Worm (Caenorhabditis elegans) whole organism, L3 larva: ENCODE data around the gene B0457.6.

Source experiments
- R02D3.7 ChIP-seq: fragments of 150-350 bp; optimal IDR thresholded peaks from 2 replicates; lab custom pipeline; 2014; ENCODE audit warnings: missing biosample characterization, missing genetic modification characterization
- aly-2 ChIP-seq: fragments of 150-350 bp; optimal IDR thresholded peaks from 2 replicates; lab custom pipeline; 2014; ENCODE audit warnings: missing biosample characterization, missing genetic modification characterization
- ama-1 ChIP-seq: fragments of 150-350 bp; optimal IDR thresholded peaks from 2 replicates; lab custom pipeline; 2018
- ceh-16 ChIP-seq: sonication (generic microtip); optimal IDR thresholded peaks from 2 replicates; lab custom pipeline; 2017; ENCODE audit warnings: missing biosample characterization, missing genetic modification characterization
- ceh-28 ChIP-seq: fragments of 150-350 bp; optimal IDR thresholded peaks from 2 replicates; lab custom pipeline; 2014; ENCODE audit warnings: missing biosample characterization, missing genetic modification reagents, missing genetic modification characterization
- ceh-82 ChIP-seq: fragments of 150-350 bp; optimal IDR thresholded peaks from 2 replicates; lab custom pipeline; 2014; ENCODE audit warnings: missing biosample characterization, missing genetic modification characterization
- ceh-9 ChIP-seq: sonication (generic microtip); optimal IDR thresholded peaks from 2 replicates; lab custom pipeline; 2018; ENCODE audit warnings: missing biosample characterization, missing genetic modification characterization
- daf-12 ChIP-seq: fragments of 150-350 bp; optimal IDR thresholded peaks from 2 replicates; lab custom pipeline; 2014; ENCODE audit warnings: missing biosample characterization, missing genetic modification reagents, missing genetic modification characterization
- egl-27 ChIP-seq: sonication (generic microtip); optimal IDR thresholded peaks from 4 replicates; lab custom pipeline; 2017; ENCODE audit warnings: missing biosample characterization, missing genetic modification reagents, missing genetic modification characterization
- egl-5 ChIP-seq: fragments of 150-350 bp; optimal IDR thresholded peaks from 2 replicates; lab custom pipeline; 2017; ENCODE audit warnings: missing biosample characterization, missing genetic modification reagents, missing genetic modification characterization, inconsistent platforms
- elt-1 ChIP-seq: fragments of 150-350 bp; optimal IDR thresholded peaks from 2 replicates; lab custom pipeline; 2014; ENCODE audit warnings: missing biosample characterization, missing genetic modification characterization
- elt-2 ChIP-seq: sonication (generic microtip); optimal IDR thresholded peaks from 2 replicates; lab custom pipeline; 2016; ENCODE audit warnings: missing genetic modification reagents, mild to moderate bottlenecking, missing genetic modification characterization, missing compliant biosample characterization
- elt-3 ChIP-seq, 3 experiments: fragments of 150-350 bp in 1 of 3; sonication (generic microtip) in 2 of 3; optimal IDR thresholded peaks; 2 replicates in 2 of 3; 4 replicates in 1 of 3; lab custom pipeline; 2014 to 2017; ENCODE audit warnings: missing biosample characterization in 3 of 3, missing genetic modification characterization in 3 of 3
- eor-1 ChIP-seq, 2 experiments: fragments of 150-350 bp; optimal IDR thresholded peaks; 2 replicates each; lab custom pipeline; 2014 to 2018; ENCODE audit warnings: missing biosample characterization in 2 of 2, missing genetic modification characterization in 2 of 2
- fkh-10 ChIP-seq: sonication (generic microtip); optimal IDR thresholded peaks from 2 replicates; lab custom pipeline; 2017; ENCODE audit warnings: missing biosample characterization, missing genetic modification reagents, missing genetic modification characterization
- fkh-2 ChIP-seq: fragments of 150-350 bp; optimal IDR thresholded peaks from 2 replicates; lab custom pipeline; 2014; ENCODE audit warnings: missing biosample characterization, missing genetic modification reagents, missing genetic modification characterization
- fos-1 ChIP-seq: fragments of 150-350 bp; optimal IDR thresholded peaks from 2 replicates; lab custom pipeline; 2014; ENCODE audit warnings: missing biosample characterization, missing genetic modification characterization
- hmg-11 ChIP-seq: sonication (generic microtip); optimal IDR thresholded peaks from 2 replicates; lab custom pipeline; 2016; ENCODE audit warnings: missing genetic modification characterization, missing compliant biosample characterization
- jun-1 ChIP-seq: fragments of 150-350 bp; optimal IDR thresholded peaks from 2 replicates; lab custom pipeline; 2014; ENCODE audit warnings: missing biosample characterization, missing genetic modification reagents, missing genetic modification characterization
- lin-15B ChIP-seq: fragments of 150-350 bp; optimal IDR thresholded peaks from 2 replicates; lab custom pipeline; 2014; ENCODE audit warnings: missing biosample characterization, missing genetic modification characterization
- lin-39 ChIP-seq: fragments of 150-350 bp; optimal IDR thresholded peaks from 2 replicates; lab custom pipeline; 2018; ENCODE audit warnings: missing biosample characterization, missing genetic modification reagents, missing genetic modification characterization
- lsy-12 ChIP-seq: sonication (generic microtip); optimal IDR thresholded peaks from 2 replicates; lab custom pipeline; 2016; ENCODE audit warnings: mild to moderate bottlenecking, missing genetic modification characterization, missing compliant biosample characterization
- mdl-1 ChIP-seq: fragments of 150-350 bp; optimal IDR thresholded peaks from 2 replicates; lab custom pipeline; 2014; ENCODE audit warnings: missing biosample characterization, missing genetic modification characterization
- mml-1 ChIP-seq: fragments of 150-350 bp; sonication (generic microtip); optimal IDR thresholded peaks from 3 replicates; lab custom pipeline; 2014; ENCODE audit warnings: missing biosample characterization, missing genetic modification characterization
- nfya-1 ChIP-seq: sonication (generic microtip); optimal IDR thresholded peaks from 2 replicates; lab custom pipeline; 2017; ENCODE audit warnings: missing genetic modification characterization, mild to moderate bottlenecking, missing compliant biosample characterization, antibody characterized with exemption, moderate library complexity; ENCODE audit not compliant: insufficient read depth
- nhr-11 ChIP-seq: fragments of 150-350 bp; optimal IDR thresholded peaks from 2 replicates; lab custom pipeline; 2014; ENCODE audit warnings: missing biosample characterization, missing genetic modification characterization
- nhr-12 ChIP-seq: fragments of 150-350 bp; optimal IDR thresholded peaks from 2 replicates; lab custom pipeline; 2014; ENCODE audit warnings: missing biosample characterization, missing genetic modification characterization
- nhr-23 ChIP-seq: fragments of 150-350 bp; optimal IDR thresholded peaks from 2 replicates; lab custom pipeline; 2014; ENCODE audit warnings: missing biosample characterization, missing genetic modification reagents, missing genetic modification characterization
- nhr-237 ChIP-seq: fragments of 150-350 bp; optimal IDR thresholded peaks from 2 replicates; lab custom pipeline; 2014; ENCODE audit warnings: missing biosample characterization, missing genetic modification characterization
- nhr-25 ChIP-seq: sonication (generic microtip); optimal IDR thresholded peaks from 2 replicates; lab custom pipeline; 2017; ENCODE audit warnings: missing biosample characterization, missing genetic modification characterization
- nhr-28 ChIP-seq: fragments of 150-350 bp; optimal IDR thresholded peaks from 2 replicates; lab custom pipeline; 2014; ENCODE audit warnings: missing biosample characterization, missing genetic modification characterization
- nhr-77 ChIP-seq: fragments of 150-350 bp; optimal IDR thresholded peaks from 2 replicates; lab custom pipeline; 2014; ENCODE audit warnings: missing biosample characterization, missing genetic modification characterization
- pha-4 ChIP-seq: fragments of 150-350 bp; optimal IDR thresholded peaks from 2 replicates; lab custom pipeline; 2014; ENCODE audit warnings: missing biosample characterization, missing genetic modification reagents, missing genetic modification characterization
- pqm-1 ChIP-seq: fragments of 150-350 bp; optimal IDR thresholded peaks from 2 replicates; lab custom pipeline; 2017; ENCODE audit warnings: missing biosample characterization, missing genetic modification characterization, inconsistent platforms
- sea-2 ChIP-seq: fragments of 150-350 bp; sonication (generic microtip); optimal IDR thresholded peaks from 4 replicates; lab custom pipeline; 2014; ENCODE audit warnings: missing biosample characterization, missing genetic modification reagents, missing genetic modification characterization
- skn-1 ChIP-seq: fragments of 150-350 bp; optimal IDR thresholded peaks from 2 replicates; lab custom pipeline; 2014; ENCODE audit warnings: missing biosample characterization, missing genetic modification characterization
- tbx-2 ChIP-seq: sonication (generic microtip); optimal IDR thresholded peaks from 2 replicates; lab custom pipeline; 2016; ENCODE audit warnings: mild to moderate bottlenecking, missing genetic modification characterization, missing compliant biosample characterization
- zag-1 ChIP-seq: fragments of 150-350 bp; optimal IDR thresholded peaks from 2 replicates; lab custom pipeline; 2014; ENCODE audit warnings: missing biosample characterization, missing genetic modification characterization
- ztf-11 ChIP-seq: fragments of 150-350 bp; optimal IDR thresholded peaks from 2 replicates; lab custom pipeline; 2014; ENCODE audit warnings: missing biosample characterization, missing genetic modification characterization
- ztf-4 ChIP-seq: fragments of 150-350 bp; optimal IDR thresholded peaks from 2 replicates; lab custom pipeline; 2014; ENCODE audit warnings: missing biosample characterization, missing genetic modification characterization

B0457.6 gene

DNA sequence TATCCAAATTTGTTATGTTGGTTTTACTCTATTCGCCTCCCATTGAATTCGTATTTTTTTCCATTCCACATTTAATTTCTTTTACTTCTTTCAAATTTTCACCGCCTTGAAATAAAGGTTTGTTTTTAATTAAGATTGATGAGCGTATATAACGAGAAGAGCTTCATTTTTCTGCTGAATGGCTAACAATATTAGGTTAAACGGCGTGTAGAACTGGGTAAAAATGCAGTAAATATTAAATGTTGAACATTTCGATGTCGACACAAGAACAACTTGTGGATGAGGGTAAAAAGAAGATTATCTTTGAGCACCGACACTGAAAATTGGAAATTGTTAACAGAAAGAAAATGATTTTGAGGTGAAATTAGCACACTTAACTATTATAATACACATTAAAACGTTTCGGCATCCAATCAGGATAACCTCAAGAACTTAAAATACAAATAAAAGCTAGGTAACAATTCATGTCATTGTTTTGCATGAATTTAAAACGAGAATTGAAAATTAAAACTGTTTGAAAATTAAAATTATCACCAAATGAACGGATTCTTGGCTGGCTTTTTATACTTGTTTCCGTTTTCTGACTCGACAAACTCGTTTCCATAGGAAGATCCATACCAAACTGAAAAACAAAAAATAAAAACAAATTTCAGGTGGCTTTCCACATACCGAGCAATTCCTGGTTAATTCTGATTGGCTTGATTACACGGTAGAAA is 16.8 kb downstream of the B0457.6 start:
- TF ChIP-seq nhr-11 (tag; lab: Kevin White, UChicago), result no peak

DNA sequence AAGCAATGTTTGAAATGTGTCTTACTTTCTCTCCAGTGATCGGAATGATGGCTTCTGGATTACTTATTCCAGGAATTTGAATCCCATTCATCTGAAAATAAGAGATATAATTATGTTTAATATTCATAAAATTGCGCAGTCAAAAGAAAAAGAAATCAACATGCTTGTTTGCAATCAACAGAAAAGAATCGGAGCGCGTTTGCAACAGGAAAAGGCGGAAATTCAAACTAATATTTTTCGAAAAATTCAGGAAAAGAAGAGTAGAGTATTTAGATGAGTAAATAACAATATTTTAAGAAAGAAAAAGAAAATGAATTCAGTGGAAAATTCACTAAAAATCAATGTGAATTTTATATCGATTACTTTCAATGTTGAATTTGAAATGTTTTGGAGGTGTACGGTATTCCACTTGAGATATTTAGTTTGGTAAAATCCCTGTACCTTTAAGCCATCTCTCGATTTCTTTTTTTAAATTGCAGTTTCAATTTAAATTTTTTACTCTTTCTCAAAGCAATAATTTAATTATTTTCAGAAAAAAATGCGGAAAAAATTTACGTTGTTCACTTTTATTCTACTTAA is 18.2 kb downstream of the B0457.6 start, which contains the start of the genes set-17 and T21B10.4:
Gene set-17, minus strand, starts transcription at position 127 of the 579 bp plus-strand sequence.
Gene T21B10.4, plus strand, starts transcription at position 533 of the 579 bp plus-strand sequence.
- no peak for TF ChIP-seq nhr-23 (tag; lab: Kevin White, UChicago)
- TF ChIP-seq ama-1 (lab: Kevin White, UChicago), result no peak
- TF ChIP-seq fkh-2, result no peak
- peak; percentile 61 for TF ChIP-seq elt-1 (tag; lab: Kevin White, UChicago)
- no peak for TF ChIP-seq aly-2 (tag; lab: Kevin White, UChicago)
- no peak for TF ChIP-seq ceh-28 (tag; lab: Kevin White, UChicago)
- TF ChIP-seq pha-4 (tag; lab: Kevin White, UChicago), result peak; percentile 86
- no peak for TF ChIP-seq egl-27 (tag; lab: Kevin White, UChicago)
- TF ChIP-seq hmg-11 (tag; lab: Kevin White, UChicago), result no peak
- no peak for TF ChIP-seq nhr-237 (tag; lab: Kevin White, UChicago)
- no peak for TF ChIP-seq skn-1
- peak; percentile 35 for TF ChIP-seq nfya-1 (tag; lab: Kevin White, UChicago)
- TF ChIP-seq tbx-2, result no peak
- no peak for TF ChIP-seq egl-5 (tag; lab: Kevin White, UChicago)
- no peak for TF ChIP-seq fos-1
- no peak for TF ChIP-seq nhr-12 (tag; lab: Kevin White, UChicago)
- no peak for TF ChIP-seq nhr-28 (tag; lab: Kevin White, UChicago)
- TF ChIP-seq nhr-11 (tag; lab: Kevin White, UChicago), result no peak
- no peak for TF ChIP-seq ztf-4 (tag; lab: Kevin White, UChicago)
- no peak for TF ChIP-seq ceh-16
- no peak for TF ChIP-seq elt-2 (tag; lab: Kevin White, UChicago)
- no peak for TF ChIP-seq ceh-9 (tag; lab: Kevin White, UChicago)
- no peak for TF ChIP-seq sea-2
- no peak for TF ChIP-seq R02D3.7
- no peak for TF ChIP-seq ztf-11 (tag; lab: Kevin White, UChicago)
- TF ChIP-seq daf-12 (tag; lab: Kevin White, UChicago), result no peak
- peak; percentile 29 for TF ChIP-seq lin-15B
- TF ChIP-seq pqm-1 (tag; lab: Kevin White, UChicago), result no peak
- no peak for TF ChIP-seq elt-3 (tag; optimal IDR thresholded peaks at IDR 0.05; lab: Kevin White, UChicago)
- TF ChIP-seq ceh-82 (tag; lab: Kevin White, UChicago), result no peak
- peak; percentile 7 for TF ChIP-seq nhr-25
- TF ChIP-seq mml-1, result no peak
- no peak for TF ChIP-seq mdl-1 (tag; lab: Kevin White, UChicago)
- no peak for TF ChIP-seq jun-1
- TF ChIP-seq eor-1 (tag; optimal IDR thresholded peaks at IDR 0.05; lab: Kevin White, UChicago), result no peak
- TF ChIP-seq nhr-77 (tag; lab: Kevin White, UChicago), result no peak
- TF ChIP-seq zag-1 (tag; lab: Kevin White, UChicago), result no peak
- TF ChIP-seq lin-39, result no peak
- TF ChIP-seq lsy-12 (tag; lab: Kevin White, UChicago), result no peak

- no peak for TF ChIP-seq hmg-11 (tag; lab: Kevin White, UChicago)
- TF ChIP-seq fkh-10, result peak; percentile 68
- no peak for TF ChIP-seq lsy-12 (tag; lab: Kevin White, UChicago)
- TF ChIP-seq zag-1 (tag; lab: Kevin White, UChicago), result no peak
- no peak for TF ChIP-seq tbx-2
Observed at ce11 chrII:8945167-8945566, 22.9 kb downstream of the B0457.6 start.
